Fruit fly (Drosophila melanogaster) whole organism, embryonic: ENCODE results near the gene CG31493.

Experiments used
- Bteb2 ChIP-seq: fragments of 200-800 bp; sonication (Bioruptor generic); optimal IDR thresholded peaks from 2 replicates; lab custom pipeline; 2016; ENCODE audit warnings: missing biosample characterization, missing genetic modification characterization
- CG10147 ChIP-seq: fragments of 200-800 bp; sonication (Bioruptor generic); optimal IDR thresholded peaks from 2 replicates; lab custom pipeline; 2019; ENCODE audit warnings: missing biosample characterization, mild to moderate bottlenecking, missing genetic modification characterization, moderate library complexity
- CG10462 ChIP-seq: fragments of 200-800 bp; sonication (Bioruptor generic); optimal IDR thresholded peaks from 2 replicates; lab custom pipeline; 2016; ENCODE audit warnings: missing biosample characterization, missing genetic modification characterization
- CG11085 ChIP-seq: fragments of 200-800 bp; sonication (Bioruptor generic); IDR thresholded peaks from 2 replicates; pipeline ENCODE4 v1.3.6; 2022; ENCODE audit warnings: missing biosample characterization, missing genetic modification characterization
- CG11093 ChIP-seq: fragments of 200-800 bp; sonication (Bioruptor generic); IDR thresholded peaks from 3 replicates; pipeline ENCODE4 v1.3.6; 2022; ENCODE audit warnings: missing biosample characterization, missing genetic modification characterization
- CG11723 ChIP-seq: fragments of 200-800 bp; sonication (Bioruptor generic); optimal IDR thresholded peaks from 2 replicates; lab custom pipeline; 2017; ENCODE audit warnings: missing biosample characterization, mild to moderate bottlenecking, missing genetic modification characterization
- CG12071 ChIP-seq: fragments of 200-800 bp; sonication (Bioruptor generic); optimal IDR thresholded peaks from 3 replicates; lab custom pipeline; 2018; ENCODE audit warnings: missing biosample characterization, mild to moderate bottlenecking, missing genetic modification characterization
- CG13624 ChIP-seq: fragments of 200-800 bp; sonication (Bioruptor generic); optimal IDR thresholded peaks from 2 replicates; lab custom pipeline; 2016; ENCODE audit warnings: missing biosample characterization, missing genetic modification characterization
- CG14050 ChIP-seq: fragments of 200-800 bp; sonication (Bioruptor generic); IDR thresholded peaks from 3 replicates; pipeline ENCODE4 v1.3.6; 2022; ENCODE audit warnings: missing biosample characterization, missing genetic modification characterization
- CG16863 ChIP-seq: fragments of 200-800 bp; sonication (Bioruptor generic); optimal IDR thresholded peaks from 3 replicates; lab custom pipeline; 2016; ENCODE audit warnings: missing biosample characterization, missing genetic modification characterization
- CG18262 ChIP-seq: fragments of 200-800 bp; optimal IDR thresholded peaks from 3 replicates; lab custom pipeline; 2019; ENCODE audit warnings: missing biosample characterization, mild to moderate bottlenecking, missing genetic modification characterization, moderate library complexity
- CG1832 ChIP-seq: fragments of 200-800 bp; sonication (Bioruptor generic); optimal IDR thresholded peaks from 2 replicates; lab custom pipeline; 2017; ENCODE audit warnings: missing biosample characterization, mild to moderate bottlenecking, missing genetic modification characterization, inconsistent platforms
- CG31224 ChIP-seq: fragments of 200-800 bp; sonication (Bioruptor generic); IDR thresholded peaks from 2 replicates; pipeline ENCODE4 v1.3.6; 2022; ENCODE audit warnings: missing biosample characterization, missing genetic modification characterization
- CG34422 ChIP-seq: fragments of 200-800 bp; sonication (Bioruptor generic); IDR thresholded peaks from 3 replicates; pipeline ENCODE4 v1.3.6; 2022; ENCODE audit warnings: missing biosample characterization, missing genetic modification characterization
- CG5180 ChIP-seq: fragments of 200-800 bp; sonication (Bioruptor generic); optimal IDR thresholded peaks from 3 replicates; lab custom pipeline; 2017; ENCODE audit warnings: missing biosample characterization, missing genetic modification characterization, mild to moderate bottlenecking, moderate library complexity, missing genetic modification reagents
- CG6791 ChIP-seq: fragments of 200-800 bp; sonication (Bioruptor generic); IDR thresholded peaks from 3 replicates; pipeline ENCODE4 v1.3.6; 2022; ENCODE audit warnings: missing biosample characterization, missing genetic modification characterization; ENCODE audit not compliant: partially characterized antibody
- CG6813 ChIP-seq: fragments of 200-800 bp; sonication (Bioruptor generic); optimal IDR thresholded peaks from 2 replicates; lab custom pipeline; 2017; ENCODE audit warnings: missing biosample characterization, missing genetic modification characterization, mild to moderate bottlenecking, moderate library complexity, missing genetic modification reagents
- CG6854 ChIP-seq: fragments of 200-800 bp; sonication (Bioruptor generic); optimal IDR thresholded peaks from 3 replicates; lab custom pipeline; 2017; ENCODE audit warnings: missing biosample characterization, mild to moderate bottlenecking, missing genetic modification characterization
- CG8478 ChIP-seq: fragments of >200 bp; optimal IDR thresholded peaks from 2 replicates; lab custom pipeline; 2018
- CG8924 ChIP-seq: fragments of 200-800 bp; optimal IDR thresholded peaks from 3 replicates; lab custom pipeline; 2019; ENCODE audit warnings: missing biosample characterization, mild to moderate bottlenecking, missing genetic modification characterization, moderate library complexity
- Dbx ChIP-seq: fragments of 200-800 bp; sonication (Bioruptor generic); IDR thresholded peaks from 3 replicates; pipeline ENCODE4 v1.3.6; 2022; ENCODE audit warnings: missing biosample characterization, missing genetic modification characterization
- E2f1 ChIP-seq: fragments of 200-800 bp; sonication (Bioruptor generic); IDR thresholded peaks from 2 replicates; pipeline ENCODE4 v1.3.6; 2022; ENCODE audit warnings: missing biosample characterization, missing genetic modification characterization
- HLHmδ ChIP-seq: fragments of 200-800 bp; sonication (Bioruptor generic); optimal IDR thresholded peaks from 2 replicates; lab custom pipeline; 2018; ENCODE audit warnings: missing biosample characterization, mild to moderate bottlenecking, missing genetic modification characterization, moderate library complexity
- Hand ChIP-seq: fragments of 200-800 bp; sonication (Bioruptor generic); optimal IDR thresholded peaks from 2 replicates; lab custom pipeline; 2017; ENCODE audit warnings: mild to moderate bottlenecking, missing biosample characterization, missing genetic modification reagents, missing genetic modification characterization
- Hey ChIP-seq: fragments of 200-800 bp; sonication (Bioruptor generic); optimal IDR thresholded peaks from 3 replicates; lab custom pipeline; 2018; ENCODE audit warnings: missing biosample characterization, mild to moderate bottlenecking, missing genetic modification characterization
- Hr39 ChIP-seq: fragments of >200 bp; optimal IDR thresholded peaks from 2 replicates; lab custom pipeline; 2017
- Lim3 ChIP-seq: fragments of 200-800 bp; sonication (Bioruptor generic); IDR thresholded peaks from 2 replicates; pipeline ENCODE4 v1.3.6; 2022; ENCODE audit warnings: missing biosample characterization, missing genetic modification characterization
- Pdp1 ChIP-seq, 2 experiments: fragments of 200-800 bp; sonication (Bioruptor generic); optimal IDR thresholded peaks; 3 replicates each; lab custom pipeline; 2016; ENCODE audit warnings: missing biosample characterization in 2 of 2, missing genetic modification characterization in 2 of 2, mild to moderate bottlenecking in 1 of 2, moderate library complexity in 1 of 2
- Poxn ChIP-seq: fragments of 200-800 bp; sonication (Bioruptor generic); IDR thresholded peaks from 2 replicates; pipeline ENCODE4 v1.3.6; 2022; ENCODE audit warnings: missing biosample characterization, missing genetic modification characterization
- Rfx ChIP-seq: fragments of 200-800 bp; sonication (Bioruptor generic); IDR thresholded peaks from 2 replicates; pipeline ENCODE4 v1.3.6; 2022; ENCODE audit warnings: missing biosample characterization, missing genetic modification characterization
- Rx ChIP-seq: fragments of 200-800 bp; sonication (Bioruptor generic); IDR thresholded peaks from 2 replicates; pipeline ENCODE4 v1.3.6; 2022; ENCODE audit warnings: missing biosample characterization, missing genetic modification characterization
- Stat92E ChIP-seq, 3 experiments: fragments of >200 bp in 2 of 3; fragments of 200-800 bp in 1 of 3; sonication (Bioruptor generic) in 1 of 3; optimal IDR thresholded peaks; 2 replicates each; lab custom pipeline; 2017 to 2019; ENCODE audit warnings: missing biosample characterization in 3 of 3, missing genetic modification characterization in 3 of 3, mild to moderate bottlenecking in 1 of 3, moderate library complexity in 1 of 3
- ap ChIP-seq: fragments of 200-800 bp; sonication (Bioruptor generic); IDR thresholded peaks from 2 replicates; pipeline ENCODE4 v1.3.6; 2022; ENCODE audit warnings: missing biosample characterization, missing genetic modification characterization
- br ChIP-seq: fragments of >200 bp; optimal IDR thresholded peaks from 2 replicates; lab custom pipeline; 2017
- crp ChIP-seq, 2 experiments: fragments of 200-800 bp; sonication (Bioruptor generic); optimal IDR thresholded peaks; 2 replicates in 1 of 2; 3 replicates in 1 of 2; lab custom pipeline; 2017; ENCODE audit warnings: missing biosample characterization in 2 of 2, missing genetic modification characterization in 2 of 2, mild to moderate bottlenecking in 1 of 2, moderate library complexity in 1 of 2
- dimm ChIP-seq: fragments of 200-800 bp; sonication (Bioruptor generic); IDR thresholded peaks from 2 replicates; pipeline ENCODE4 v1.3.6; 2022; ENCODE audit warnings: missing biosample characterization, missing genetic modification characterization
- ftz-f1 ChIP-seq: fragments of 200-800 bp; sonication (Bioruptor generic); optimal IDR thresholded peaks from 2 replicates; lab custom pipeline; 2016; ENCODE audit warnings: missing biosample characterization, missing genetic modification characterization
- gro ChIP-seq: fragments of 200-800 bp; sonication (Bioruptor generic); optimal IDR thresholded peaks from 2 replicates; lab custom pipeline; 2016; ENCODE audit warnings: missing biosample characterization, missing genetic modification characterization
- hb ChIP-seq: fragments of 200-800 bp; sonication (Bioruptor generic); IDR thresholded peaks from 3 replicates; pipeline ENCODE4 v1.3.6; 2022; ENCODE audit warnings: missing biosample characterization, missing genetic modification characterization; ENCODE audit not compliant: partially characterized antibody
- her ChIP-seq: fragments of 200-800 bp; sonication (Bioruptor generic); optimal IDR thresholded peaks from 2 replicates; lab custom pipeline; 2016; ENCODE audit warnings: missing biosample characterization, missing genetic modification characterization
- inv ChIP-seq: fragments of 200-800 bp; sonication (Bioruptor generic); IDR thresholded peaks from 2 replicates; pipeline ENCODE4 v1.3.6; 2022; ENCODE audit warnings: missing biosample characterization, missing genetic modification characterization; ENCODE audit not compliant: partially characterized antibody
- kay ChIP-seq: fragments of 200-800 bp; sonication (Bioruptor generic); optimal IDR thresholded peaks from 2 replicates; lab custom pipeline; 2016; ENCODE audit warnings: missing biosample characterization, missing genetic modification characterization
- pan ChIP-seq, 4 experiments: fragments of >200 bp in 3 of 4; fragments of 200-800 bp in 1 of 4; sonication (Bioruptor generic) in 1 of 4; optimal IDR thresholded peaks in 3 of 4; IDR thresholded peaks in 1 of 4; 2 replicates each; pipeline versions ENCODE4 v1.3.6 to Lab custom; 2017 to 2022; ENCODE audit warnings: missing biosample characterization in 2 of 4, missing genetic modification characterization in 2 of 4, mixed read lengths in 1 of 4
- pros ChIP-seq: fragments of 200-800 bp; sonication (Bioruptor generic); optimal IDR thresholded peaks from 3 replicates; lab custom pipeline; 2019; ENCODE audit warnings: missing biosample characterization, mild to moderate bottlenecking, missing genetic modification characterization, moderate library complexity
- slou ChIP-seq: fragments of 200-800 bp; sonication (Bioruptor generic); optimal IDR thresholded peaks from 3 replicates; lab custom pipeline; 2016; ENCODE audit warnings: missing biosample characterization, missing genetic modification characterization
- sna ChIP-seq: fragments of 200-800 bp; sonication (Bioruptor generic); IDR thresholded peaks from 2 replicates; pipeline ENCODE4 v1.3.6; 2022; ENCODE audit warnings: missing biosample characterization, missing genetic modification characterization; ENCODE audit not compliant: partially characterized antibody
- sob ChIP-seq: fragments of 200-800 bp; sonication (Bioruptor generic); IDR thresholded peaks from 2 replicates; pipeline ENCODE4 v1.3.6; 2022; ENCODE audit warnings: missing biosample characterization, missing genetic modification characterization
- ttk ChIP-seq: fragments of 200-800 bp; sonication (Bioruptor generic); IDR thresholded peaks from 2 replicates; pipeline ENCODE4 v2.1.2; 2022; ENCODE audit warnings: missing biosample characterization, missing genetic modification characterization
- tup ChIP-seq: fragments of 200-800 bp; sonication (Bioruptor generic); optimal IDR thresholded peaks from 2 replicates; lab custom pipeline; 2016; ENCODE audit warnings: missing biosample characterization, mild to moderate bottlenecking, missing genetic modification characterization, moderate library complexity

Gene CG31493

dm6 chr3R:7144245-7144904 is 13.0 kb downstream of the CG31493 start, which contains the start of the genes CG14610 and CG2656 (continued):
- peak; percentile 84 for TF ChIP-seq tup (GFP tag; lab: Kevin White, UChicago)
- TF ChIP-seq CG16863 (GFP tag; lab: Kevin White, UChicago): peak; percentile 81
- TF ChIP-seq CG12071: peak; percentile 35
- TF ChIP-seq Stat92E (GFP tag; optimal IDR thresholded peaks at IDR 0.05; lab: Kevin White, UChicago): no peak
- peak in 1 of 2 experiments; percentile 74 for TF ChIP-seq crp (GFP tag; optimal IDR thresholded peaks at IDR 0.05; lab: Kevin White, UChicago)
- no peak for TF ChIP-seq Lim3
- TF ChIP-seq CG6854 (GFP tag; lab: Kevin White, UChicago): no peak
- TF ChIP-seq Rfx (GFP tag; lab: Robert Waterston, UW): peak; percentile 85
- no peak for TF ChIP-seq CG11093 (GFP tag; lab: Robert Waterston, UW)
- peak; percentile 24; the same call in 1 of the 2 replicates for TF ChIP-seq CG31224
- TF ChIP-seq CG8924 (tag; lab: Kevin White, UChicago): peak; percentile 42
- TF ChIP-seq Pdp1 (GFP tag; optimal IDR thresholded peaks at IDR 0.05; lab: Kevin White, UChicago): peak; percentile 78 to 89
- no peak for TF ChIP-seq CG5180
- TF ChIP-seq CG6813 (GFP tag; lab: Kevin White, UChicago): no peak
- peak; percentile 65 for TF ChIP-seq CG11723 (GFP tag; lab: Kevin White, UChicago)
- TF ChIP-seq pan (optimal IDR thresholded peaks at IDR 0.05; lab: Kevin White, UChicago): no peak
- peak in 1 of 2 experiments; percentile 61 for TF ChIP-seq pan (GFP tag; optimal IDR thresholded peaks at IDR 0.05 in 1 of 2, IDR thresholded peaks at IDR 0.05 in 1 of 2)
- TF ChIP-seq Rx: peak; percentile 38; the same call in 1 of the 2 replicates
- TF ChIP-seq her (GFP tag; lab: Kevin White, UChicago): peak; percentile 89
- no peak for TF ChIP-seq hb (GFP tag; lab: Robert Waterston, UW)
- no peak for TF ChIP-seq dimm (GFP tag; lab: Robert Waterston, UW)
- no peak for TF ChIP-seq br (lab: Kevin White, UChicago)
- TF ChIP-seq ttk (GFP tag; lab: Robert Waterston, UW): peak; percentile 57; the same call in 1 of the 2 replicates
- peak; percentile 85 for TF ChIP-seq gro (GFP tag; lab: Kevin White, UChicago)
- no peak for TF ChIP-seq Hr39 (lab: Kevin White, UChicago)
- TF ChIP-seq slou (GFP tag; lab: Kevin White, UChicago): no peak
- TF ChIP-seq CG14050 (GFP tag; lab: Robert Waterston, UW): peak; percentile 47; the same call in 2 of the 3 replicates
- TF ChIP-seq sna: peak; percentile 64
- peak; percentile 41 for TF ChIP-seq ftz-f1 (GFP tag; lab: Kevin White, UChicago)
- peak; percentile 36; the same call in 1 of the 3 replicates for TF ChIP-seq CG34422 (GFP tag; lab: Robert Waterston, UW)
- no peak for TF ChIP-seq Poxn (GFP tag; lab: Robert Waterston, UW)
- peak; percentile 77 for TF ChIP-seq kay (GFP tag; lab: Kevin White, UChicago)
- TF ChIP-seq ap (GFP tag; lab: Robert Waterston, UW): no peak
- peak; percentile 67 for TF ChIP-seq Dbx (GFP tag; lab: Robert Waterston, UW)
- TF ChIP-seq sob (GFP tag; lab: Robert Waterston, UW): no peak
- peak; percentile 89 for TF ChIP-seq CG13624 (GFP tag; lab: Kevin White, UChicago)
- TF ChIP-seq pros (GFP tag; lab: Kevin White, UChicago): no peak
- TF ChIP-seq HLHmδ (GFP tag; lab: Kevin White, UChicago): no peak
- TF ChIP-seq Hand: no peak
- TF ChIP-seq CG1832 (GFP tag; lab: Kevin White, UChicago): no peak
- TF ChIP-seq E2f1 (GFP tag; lab: Robert Waterston, UW): peak; percentile 26; the same call in 1 of the 2 replicates
- peak; percentile 69 for TF ChIP-seq Bteb2 (GFP tag; lab: Kevin White, UChicago)
- peak; percentile 55 for TF ChIP-seq CG10462
- TF ChIP-seq CG18262 (tag; lab: Kevin White, UChicago): peak; percentile 44
- no peak for TF ChIP-seq CG6791 (GFP tag; lab: Robert Waterston, UW)
- no peak for TF ChIP-seq CG8478 (lab: Kevin White, UChicago)
- TF ChIP-seq CG11085 (GFP tag; lab: Robert Waterston, UW): 0 out of 2 replicates have a peak, but pooled peaks have one; percentile 38
- TF ChIP-seq inv (GFP tag; lab: Robert Waterston, UW): peak; percentile 37; the same call in 1 of the 2 replicates
- TF ChIP-seq CG10147 (GFP tag; lab: Kevin White, UChicago): no peak
- no peak for TF ChIP-seq Hey (tag; lab: Kevin White, UChicago)
